Fruit fly (Drosophila melanogaster) whole organism, larva: Measurements from ENCODE around the gene CG1142.

Experiments used
- noc ChIP-seq: fragments of 200-800 bp; sonication (Bioruptor generic); optimal IDR thresholded peaks from 3 replicates; lab custom pipeline; 2019; ENCODE audit warnings: missing biosample characterization, mild to moderate bottlenecking, missing genetic modification characterization, moderate library complexity

CG1142 gene

dm6 chr3R:7493171-7493570 is 19.6 kb upstream of the CG1142 start, which contains the start of gene CG42656:
Gene CG42656 (minus strand): TSS chr3R:7493271.
- no peak for TF ChIP-seq noc (tag; lab: Kevin White, UChicago)

- TF ChIP-seq noc (tag; lab: Kevin White, UChicago): no peak
These were observed 18.5 kb upstream of the CG1142 start for dm6 chr3R:7492099-7492498.

- no peak for TF ChIP-seq noc (tag; lab: Kevin White, UChicago)
These were observed 17.9 kb upstream of the CG1142 start for dm6 chr3R:7491453-7491853.

dm6 chr3R:7490884-7491283 is 17.3 kb upstream of the CG1142 start:
- no peak for TF ChIP-seq noc (tag; lab: Kevin White, UChicago)

- TF ChIP-seq noc (tag; lab: Kevin White, UChicago): no peak
These were observed 16.3 kb upstream of the CG1142 start for dm6 chr3R:7489902-7490301.

dm6 chr3R:7475708-7476107 is 2.1 kb upstream of the CG1142 start:
- no peak for TF ChIP-seq noc (tag; lab: Kevin White, UChicago)

dm6 chr3R:7474616-7475120 is 1.1 kb upstream of the CG1142 start:
- peak; percentile 44 for TF ChIP-seq noc (tag; lab: Kevin White, UChicago)

- no peak for TF ChIP-seq noc (tag; lab: Kevin White, UChicago)
These were observed 1.7 kb downstream of the CG1142 start for dm6 chr3R:7471894-7472293.

- TF ChIP-seq noc (tag; lab: Kevin White, UChicago): no peak
These were observed 32.2 kb downstream of the CG1142 start for dm6 chr3R:7441359-7441758.

dm6 chr3R:7439306-7439810 is 34.2 kb downstream of the CG1142 start, which contains the start of gene CG14598:
Gene CG14598 (plus strand): TSS chr3R:7439760.
- no peak for TF ChIP-seq noc (tag; lab: Kevin White, UChicago)

dm6 chr3R:7438869-7439268 is 34.7 kb downstream of the CG1142 start:
- TF ChIP-seq noc (tag; lab: Kevin White, UChicago): peak; percentile 18
